Worm (Caenorhabditis elegans) whole organism, midembryonic: Measurements from ENCODE around the gene lelo-2.
"Not testable (repeated sequence)": the region's sequence is repeated elsewhere in the genome, so short reads cannot be mapped to it uniquely, and the experiment has no call there.

Experiments
- T22C8.4 ChIP-seq: fragments of 200-800 bp; sonication (Bioruptor generic); IDR thresholded peaks from 2 replicates; pipeline ENCODE4 v1.3.6; 2022; ENCODE audit warnings: missing genetic modification characterization, missing compliant biosample characterization
- cog-1 ChIP-seq: sonication (generic microtip); optimal IDR thresholded peaks from 2 replicates; lab custom pipeline; 2016; ENCODE audit warnings: missing genetic modification characterization, missing compliant biosample characterization
- flt-1 ChIP-seq: fragments of 200-800 bp; sonication (Bioruptor generic); IDR thresholded peaks from 2 replicates; pipeline ENCODE4 v1.3.6; 2022; ENCODE audit warnings: missing genetic modification characterization, missing compliant biosample characterization
- klf-2 ChIP-seq: fragments of 200-800 bp; sonication (Bioruptor generic); conservative IDR thresholded peaks from 2 replicates; pipeline ENCODE4 v1.3.6; 2022; ENCODE audit warnings: missing genetic modification reagents, missing genetic modification characterization, missing compliant biosample characterization
- med-1 ChIP-seq: sonication (generic microtip); optimal IDR thresholded peaks from 2 replicates; lab custom pipeline; 2017; ENCODE audit warnings: missing genetic modification characterization, mild to moderate bottlenecking, missing compliant biosample characterization, antibody characterized with exemption, missing genetic modification reagents; ENCODE audit not compliant: insufficient read depth
- ref-1 ChIP-seq: fragments of 200-800 bp; sonication (Bioruptor generic); conservative IDR thresholded peaks from 2 replicates; pipeline ENCODE4 v1.3.6; 2022; ENCODE audit warnings: missing genetic modification reagents, missing genetic modification characterization, missing compliant biosample characterization
- tab-1 ChIP-seq: fragments of 200-800 bp; sonication (Bioruptor generic); IDR thresholded peaks from 2 replicates; pipeline ENCODE4 v1.3.6; 2022; ENCODE audit warnings: missing genetic modification characterization, missing compliant biosample characterization

DNA sequence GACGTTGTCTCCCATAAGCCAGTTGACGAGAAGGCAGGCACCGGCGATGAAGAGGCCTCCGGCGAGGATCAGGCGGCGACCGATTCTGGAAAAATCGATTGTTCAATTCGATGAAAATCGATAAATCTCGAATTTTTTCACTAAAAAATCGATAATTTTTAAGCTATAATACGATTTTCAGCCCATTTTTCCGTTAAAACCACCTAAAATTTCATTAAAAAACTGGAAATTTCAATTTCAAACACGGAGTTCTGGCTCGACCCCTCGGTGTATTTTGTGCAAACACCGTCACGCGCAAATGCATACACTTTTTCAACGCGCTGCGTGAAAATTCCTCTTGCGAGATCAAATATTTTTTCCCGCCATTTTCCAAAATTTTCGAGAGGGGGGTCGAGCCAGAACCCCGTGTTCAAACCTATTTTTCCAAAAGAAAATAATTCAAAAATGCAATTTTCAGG, 6.6 kb downstream of the lelo-2 start:
- TF ChIP-seq T22C8.4 (GFP tag; lab: Robert Waterston, UW) = peak; percentile 57
- TF ChIP-seq med-1 (GFP tag; lab: Kevin White, UChicago); tab-1; ref-1 (GFP tag; lab: Robert Waterston, UW); klf-2 (GFP tag; lab: Robert Waterston, UW); flt-1 (GFP tag; lab: Robert Waterston, UW); cog-1 (tag; lab: Kevin White, UChicago): not testable (repeated sequence)
